Worm (Caenorhabditis elegans) whole organism, L4/young adult: Measurements from ENCODE around the gene cut-2.

Source experiments
- W03F9.2 ChIP-seq: fragments of 150-350 bp; optimal IDR thresholded peaks from 2 replicates; lab custom pipeline; 2014; ENCODE audit warnings: missing biosample characterization, missing genetic modification characterization
- dao-5 ChIP-seq: sonication (generic microtip); optimal IDR thresholded peaks from 2 replicates; lab custom pipeline; 2016; ENCODE audit warnings: missing genotype, missing genetic modification characterization, moderate library complexity, missing compliant biosample characterization
- him-1 ChIP-seq: sonication (generic microtip); optimal IDR thresholded peaks from 2 replicates; lab custom pipeline; 2016; ENCODE audit warnings: missing genotype, missing genetic modification reagents, missing genetic modification characterization, missing compliant biosample characterization

ce11 chrV:13401669-13402068 is 13.1 kb upstream of the cut-2 start:
- no peak for TF ChIP-seq him-1 (tag; lab: Kevin White, UChicago)
- no peak for TF ChIP-seq W03F9.2 (tag; lab: Kevin White, UChicago)
- no peak for TF ChIP-seq dao-5 (tag; lab: Kevin White, UChicago)
